Worm (Caenorhabditis elegans): Measurements from ENCODE around the gene sdz-36.

Gene sdz-36

ce11 chrIV:9716490-9716889 is 25.7 kb downstream of the sdz-36 start:
- TF ChIP-seq Y5F2A.4 (GFP tag; optimal IDR thresholded peaks at IDR 0.05) (no peak), nhr-77 (tag; optimal IDR thresholded peaks at IDR 0.05) (peak; percentile 74), nhr-25 (tag; optimal IDR thresholded peaks at IDR 0.05; ENCODE audit: borderline replicate concordance, insufficient read depth) (no peak), aly-2 (tag; optimal IDR thresholded peaks at IDR 0.05) (no peak), nhr-28 (tag; optimal IDR thresholded peaks at IDR 0.05) (peak; percentile 90), nhr-6 (tag; optimal IDR thresholded peaks at IDR 0.05) (peak; percentile 63), hmg-1.1 (GFP tag; IDR thresholded peaks at IDR 0.05) (no peak), pqm-1 (tag; optimal IDR thresholded peaks at IDR 0.05) (peak; percentile 81), ces-1 (GFP tag; optimal IDR thresholded peaks at IDR 0.05) (no peak), hlh-30 (tag; optimal IDR thresholded peaks at IDR 0.05; ENCODE audit: insufficient read depth) (peak; percentile 27), ceh-20 (GFP tag; IDR thresholded peaks at IDR 0.05) (no peak), nhr-10 (tag; optimal IDR thresholded peaks at IDR 0.05) (peak; percentile 40), lsy-2 (tag; optimal IDR thresholded peaks at IDR 0.05) (peak in 1 of 2 experiments; percentile 53), ztf-7 (tag; optimal IDR thresholded peaks at IDR 0.05) (peak; percentile 72), lim-7 (GFP tag; IDR thresholded peaks at IDR 0.05) (no peak), daf-16 (GFP tag; optimal IDR thresholded peaks at IDR 0.05) (no peak), daf-16 (tag; optimal IDR thresholded peaks at IDR 0.05) (peak; percentile 52), dve-1 (tag; optimal IDR thresholded peaks at IDR 0.05; ENCODE audit: insufficient read depth) (peak; percentile 84), lin-13 (GFP tag; optimal IDR thresholded peaks at IDR 0.05) (no peak), dmd-6 (GFP tag; IDR thresholded peaks at IDR 0.05) (peak; percentile 80), T20F7.1 (GFP tag; optimal IDR thresholded peaks at IDR 0.05) (peak; percentile 37), lin-29 (GFP tag; IDR thresholded peaks at IDR 0.05) (no peak)

ce11 chrIV:9717844-9718243 is 27.1 kb downstream of the sdz-36 start:
- TF ChIP-seq ztf-7 (tag; optimal IDR thresholded peaks at IDR 0.05) (peak; percentile 95), aha-1 (tag) (peak; percentile 86), R02D3.7 (tag; optimal IDR thresholded peaks at IDR 0.05) (no peak), unc-62 (GFP tag; optimal IDR thresholded peaks at IDR 0.05 in 1 of 2) (peak in 1 of 2 experiments; percentile 16), unc-62 (tag; optimal IDR thresholded peaks at IDR 0.05) (no peak), mes-2 (tag; optimal IDR thresholded peaks at IDR 0.05; ENCODE audit: poor library complexity, severe bottlenecking) (no peak)

- TF ChIP-seq F49E8.2 (tag; optimal IDR thresholded peaks at IDR 0.05; ENCODE audit: borderline replicate concordance) (no peak), Y105C5A.15 (GFP tag; IDR thresholded peaks at IDR 0.05) (no peak), F44E2.7 (GFP tag; IDR thresholded peaks at IDR 0.05) (no peak), ceh-62 (tag; optimal IDR thresholded peaks at IDR 0.05) (no peak), rbr-2 (tag; optimal IDR thresholded peaks at IDR 0.05) (peak; percentile 65), skn-1 (tag; optimal IDR thresholded peaks at IDR 0.05) (no peak), ztf-11 (tag; optimal IDR thresholded peaks at IDR 0.05) (no peak), dmd-9 (GFP tag; IDR thresholded peaks at IDR 0.05) (no peak), mes-2 (tag; optimal IDR thresholded peaks at IDR 0.05; ENCODE audit: poor library complexity, severe bottlenecking) (no peak), ZK337.2 (GFP tag; IDR thresholded peaks at IDR 0.05) (no peak), Y75B8A.6 (GFP tag; IDR thresholded peaks at IDR 0.05) (no peak), mxl-3 (GFP tag; optimal IDR thresholded peaks at IDR 0.05) (peak; percentile 76), egl-27 (tag; optimal IDR thresholded peaks at IDR 0.05) (no peak), nhr-10 (tag; optimal IDR thresholded peaks at IDR 0.05) (peak; percentile 27), mdt-29 (GFP tag; IDR thresholded peaks at IDR 0.05) (no peak), mdl-1 (tag; optimal IDR thresholded peaks at IDR 0.05) (peak; percentile 27 to 84), ceh-32 (tag; optimal IDR thresholded peaks at IDR 0.05; ENCODE audit: poor library complexity) (no peak), mep-1 (tag; optimal IDR thresholded peaks at IDR 0.05) (peak; percentile 83), zag-1 (tag; optimal IDR thresholded peaks at IDR 0.05) (no peak), ceh-20 (GFP tag; IDR thresholded peaks at IDR 0.05) (peak; percentile 76), hmg-1.1 (GFP tag; IDR thresholded peaks at IDR 0.05) (no peak; the same call in 1 of the 2 replicates), duxl-1 (tag; optimal IDR thresholded peaks at IDR 0.05; ENCODE audit: poor library complexity) (peak; percentile 14), cey-2 (tag; optimal IDR thresholded peaks at IDR 0.05; ENCODE audit: borderline replicate concordance, insufficient read depth) (peak; percentile 64), aha-1 (tag) (peak; percentile 100), daf-16 (GFP tag; optimal IDR thresholded peaks at IDR 0.05) (no peak), daf-16 (tag; optimal IDR thresholded peaks at IDR 0.05) (peak; percentile 56), mxl-2 (GFP tag; conservative IDR thresholded peaks at IDR 0.05) (no peak), Y48G9A.11 (GFP tag; IDR thresholded peaks at IDR 0.05) (no peak)
These were observed 27.7 kb downstream of the sdz-36 start for ce11 chrIV:9718396-9718795.

All from whole organism, L4 larva.